Fruit fly (Drosophila melanogaster) whole organism, adult: ENCODE measurements around the gene Tollo.

Experiments
- CG11617 ChIP-seq: fragments of 200-800 bp; sonication (Bioruptor generic); optimal IDR thresholded peaks from 2 replicates; lab custom pipeline; 2017; ENCODE audit warnings: mild to moderate bottlenecking, missing biosample characterization, missing genetic modification reagents, missing genetic modification characterization
- CG12768 ChIP-seq: fragments of 200-800 bp; sonication (Bioruptor generic); optimal IDR thresholded peaks from 2 replicates; lab custom pipeline; 2017; ENCODE audit warnings: missing biosample characterization, missing genetic modification characterization, mild to moderate bottlenecking, moderate library complexity, missing genetic modification reagents
- CG14711 ChIP-seq: fragments of 200-800 bp; sonication (Bioruptor generic); optimal IDR thresholded peaks from 2 replicates; lab custom pipeline; 2018; ENCODE audit warnings: missing biosample characterization, mild to moderate bottlenecking, missing genetic modification characterization, moderate library complexity
- CG1620 ChIP-seq: fragments of 200-800 bp; sonication (Bioruptor generic); optimal IDR thresholded peaks from 2 replicates; lab custom pipeline; 2016; ENCODE audit warnings: missing biosample characterization, missing genetic modification characterization
- CG33017 ChIP-seq: fragments of 200-800 bp; sonication (Bioruptor generic); optimal IDR thresholded peaks from 2 replicates; lab custom pipeline; 2018; ENCODE audit warnings: missing biosample characterization, mild to moderate bottlenecking, missing genetic modification characterization, moderate library complexity
- CG5204 ChIP-seq: fragments of 200-800 bp; sonication (Bioruptor generic); optimal IDR thresholded peaks from 2 replicates; lab custom pipeline; 2016; ENCODE audit warnings: missing biosample characterization, missing genetic modification characterization
- CG7045 ChIP-seq: fragments of 200-800 bp; sonication (Bioruptor generic); optimal IDR thresholded peaks from 2 replicates; lab custom pipeline; 2017; ENCODE audit warnings: missing biosample characterization, mild to moderate bottlenecking, missing genetic modification characterization
- CG7101 ChIP-seq: fragments of 200-800 bp; sonication (Bioruptor generic); optimal IDR thresholded peaks from 2 replicates; lab custom pipeline; 2018; ENCODE audit warnings: missing biosample characterization, mild to moderate bottlenecking, missing genetic modification characterization, moderate library complexity
- Clk ChIP-seq: fragments of 200-800 bp; sonication (Bioruptor generic); optimal IDR thresholded peaks from 2 replicates; lab custom pipeline; 2017; ENCODE audit warnings: missing biosample characterization, missing genetic modification characterization
- Crg-1 ChIP-seq: fragments of 200-800 bp; sonication (Bioruptor generic); optimal IDR thresholded peaks from 2 replicates; lab custom pipeline; 2016; ENCODE audit warnings: missing biosample characterization, missing genetic modification characterization
- Hr96 ChIP-seq: fragments of 200-800 bp; sonication (Bioruptor generic); optimal IDR thresholded peaks from 2 replicates; lab custom pipeline; 2016; ENCODE audit warnings: missing biosample characterization, missing genetic modification characterization
- Mnt ChIP-seq: fragments of 200-800 bp; sonication (Bioruptor generic); optimal IDR thresholded peaks from 2 replicates; lab custom pipeline; 2016; ENCODE audit warnings: missing biosample characterization, mild to moderate bottlenecking, missing genetic modification characterization
- bab1 ChIP-seq: fragments of 200-800 bp; sonication (Bioruptor generic); optimal IDR thresholded peaks from 3 replicates; lab custom pipeline; 2019; ENCODE audit warnings: missing biosample characterization, mild to moderate bottlenecking, missing genetic modification characterization, moderate library complexity
- cic ChIP-seq: fragments of 200-800 bp; sonication (Bioruptor generic); optimal IDR thresholded peaks from 2 replicates; lab custom pipeline; 2017; ENCODE audit warnings: missing biosample characterization, mild to moderate bottlenecking, missing genetic modification characterization, moderate library complexity
- cnc ChIP-seq, 2 experiments: fragments of >200 bp; optimal IDR thresholded peaks; 2 replicates each; lab custom pipeline; 2017
- kay ChIP-seq: fragments of 200-800 bp; sonication (Bioruptor generic); peaks from one replicate; lab custom pipeline; 2016; ENCODE audit warnings: missing biosample characterization, missing genetic modification characterization, borderline replicate concordance
- ovo ChIP-seq: fragments of 200-800 bp; sonication (Bioruptor generic); optimal IDR thresholded peaks from 2 replicates; lab custom pipeline; 2016; ENCODE audit warnings: missing biosample characterization, missing genetic modification characterization
- pad ChIP-seq: fragments of 200-800 bp; sonication (Bioruptor generic); optimal IDR thresholded peaks from 3 replicates; lab custom pipeline; 2017; ENCODE audit warnings: missing biosample characterization, missing genetic modification characterization, mild to moderate bottlenecking, moderate library complexity, missing genetic modification reagents
- tj ChIP-seq: fragments of 200-800 bp; sonication (Bioruptor generic); optimal IDR thresholded peaks from 3 replicates; lab custom pipeline; 2017; ENCODE audit warnings: missing biosample characterization, mild to moderate bottlenecking, missing genetic modification characterization, moderate library complexity
- toe ChIP-seq: fragments of 200-800 bp; sonication (Bioruptor generic); optimal IDR thresholded peaks from 2 replicates; lab custom pipeline; 2016; ENCODE audit warnings: missing biosample characterization, missing genetic modification characterization

The Tollo gene

dm6 chr3L:15203097-15203496, 32.3 kb upstream of the Tollo start:
- TF ChIP-seq bab1 (GFP tag; lab: Kevin White, UChicago) (no peak), cnc (optimal IDR thresholded peaks at IDR 0.05; lab: Kevin White, UChicago) (no peak), Crg-1 (GFP tag; lab: Kevin White, UChicago) (no peak), kay (GFP tag; lab: Kevin White, UChicago) (no peak), CG14711 (tag; lab: Kevin White, UChicago) (no peak), CG1620 (GFP tag; lab: Kevin White, UChicago) (no peak)

dm6 chr3L:15203585-15203984, 31.8 kb upstream of the Tollo start:
- TF ChIP-seq Hr96 (GFP tag; lab: Kevin White, UChicago): no peak
- no peak for TF ChIP-seq CG33017
- no peak for TF ChIP-seq bab1 (GFP tag; lab: Kevin White, UChicago)
- no peak for TF ChIP-seq Crg-1 (GFP tag; lab: Kevin White, UChicago)
- no peak for TF ChIP-seq toe (GFP tag; lab: Kevin White, UChicago)
- TF ChIP-seq cic (GFP tag; lab: Kevin White, UChicago): no peak
- no peak for TF ChIP-seq CG5204
- no peak for TF ChIP-seq cnc (optimal IDR thresholded peaks at IDR 0.05; lab: Kevin White, UChicago)
- TF ChIP-seq Mnt (GFP tag; lab: Kevin White, UChicago): no peak
- no peak for TF ChIP-seq pad (GFP tag; lab: Kevin White, UChicago)

DNA sequence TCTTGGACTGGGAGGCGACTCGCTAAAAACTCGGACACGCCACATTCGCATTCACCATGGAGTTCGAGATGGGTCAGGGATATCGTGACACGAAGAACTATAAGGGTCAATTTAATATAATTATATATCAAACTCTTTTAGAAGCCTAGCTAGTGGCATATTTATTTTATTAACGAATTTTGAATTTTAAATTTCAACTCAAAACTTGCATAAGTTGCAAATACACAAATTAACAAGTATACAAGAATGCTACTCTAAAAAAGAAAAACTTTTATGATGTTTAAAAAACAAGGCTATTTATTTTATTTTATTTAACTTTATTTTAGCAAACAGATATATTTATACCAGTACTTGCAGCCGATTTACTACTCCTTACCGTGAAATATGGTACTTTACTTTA, 29.4 kb upstream of the Tollo start:
- TF ChIP-seq ovo (no peak), CG7101 (tag; lab: Kevin White, UChicago) (no peak), cic (GFP tag; lab: Kevin White, UChicago) (no peak), CG12768 (GFP tag; lab: Kevin White, UChicago) (no peak)

DNA sequence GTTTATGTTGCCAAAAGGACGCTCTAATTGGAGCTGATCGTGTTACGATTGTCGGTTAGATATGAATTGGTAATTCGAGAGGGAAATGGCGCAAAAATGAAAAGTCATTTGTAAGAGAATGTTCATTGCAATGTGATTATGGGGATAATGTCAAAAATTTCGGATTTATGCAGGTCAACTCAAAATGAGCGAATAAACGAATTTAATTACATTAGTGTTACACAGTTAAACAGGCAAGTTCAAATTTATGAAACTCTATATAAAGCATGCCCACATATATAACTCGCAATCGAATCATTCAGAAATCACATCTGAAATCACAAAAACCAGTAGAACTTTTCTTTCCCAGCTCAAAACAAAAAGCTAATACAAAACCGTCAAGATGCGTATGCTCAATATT, 27.9 kb upstream of the Tollo start, which contains the start of gene Prx1:
TSS of gene Prx1 (plus strand) at position 301 of the 400 bp plus-strand sequence.
- TF ChIP-seq CG11617 (GFP tag; lab: Kevin White, UChicago) (no peak), CG7101 (tag; lab: Kevin White, UChicago) (no peak), CG7045 (GFP tag; lab: Kevin White, UChicago) (no peak)

- TF ChIP-seq CG1620 (GFP tag; lab: Kevin White, UChicago) (no peak), CG5204 (no peak), CG7101 (tag; lab: Kevin White, UChicago) (no peak), CG14711 (tag; lab: Kevin White, UChicago) (no peak), cic (GFP tag; lab: Kevin White, UChicago) (no peak), Crg-1 (GFP tag; lab: Kevin White, UChicago) (no peak), cnc (optimal IDR thresholded peaks at IDR 0.05; lab: Kevin White, UChicago) (no peak), Mnt (GFP tag; lab: Kevin White, UChicago) (no peak), kay (GFP tag; lab: Kevin White, UChicago) (no peak), tj (no peak), pad (GFP tag; lab: Kevin White, UChicago) (no peak)
These were observed 26.5 kb upstream of the Tollo start for dm6 chr3L:15208695-15209450.

DNA sequence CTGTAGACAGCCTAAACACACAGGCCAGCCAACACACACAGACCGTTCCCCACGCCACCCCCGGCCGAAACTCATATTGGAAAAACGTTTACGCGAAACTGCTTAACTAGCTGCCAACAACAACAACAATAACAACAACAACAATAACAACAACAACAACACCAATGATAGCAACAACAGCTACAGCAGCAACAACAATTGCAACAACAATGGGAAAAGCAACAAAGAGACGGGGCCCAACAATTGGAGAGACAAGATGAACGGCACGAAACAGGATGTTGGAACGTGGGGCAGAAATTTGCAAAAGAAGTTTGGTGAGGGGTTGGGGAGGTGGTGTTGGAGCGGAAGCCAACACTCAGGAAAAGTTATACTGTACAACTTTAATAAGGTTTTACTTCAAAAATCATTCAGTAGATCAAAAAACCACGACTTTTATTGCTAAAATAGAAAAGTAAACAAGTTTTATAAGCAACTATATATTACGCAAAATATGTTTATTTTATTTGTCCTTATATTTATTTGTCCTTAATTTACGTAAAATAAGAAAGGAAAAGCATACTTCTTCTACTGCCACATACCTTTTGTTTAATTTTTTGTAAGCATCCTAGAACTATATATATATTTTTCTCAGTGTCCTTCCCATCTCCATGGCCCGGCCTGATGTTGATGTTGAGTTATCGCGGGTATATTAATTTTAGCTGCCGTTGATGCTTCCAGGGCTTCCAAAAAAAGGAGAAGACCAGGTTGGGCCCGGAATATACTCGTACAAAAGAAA, 23.4 kb upstream of the Tollo start:
- TF ChIP-seq CG5204 (no peak), ovo (no peak), bab1 (GFP tag; lab: Kevin White, UChicago) (no peak), CG14711 (tag; lab: Kevin White, UChicago) (no peak), CG7045 (GFP tag; lab: Kevin White, UChicago) (no peak), CG7101 (tag; lab: Kevin White, UChicago) (no peak), toe (GFP tag; lab: Kevin White, UChicago) (no peak), pad (GFP tag; lab: Kevin White, UChicago) (no peak), Clk (no peak), Crg-1 (GFP tag; lab: Kevin White, UChicago) (no peak), tj (no peak), CG12768 (GFP tag; lab: Kevin White, UChicago) (no peak), CG1620 (GFP tag; lab: Kevin White, UChicago) (no peak), CG33017 (no peak), Mnt (GFP tag; lab: Kevin White, UChicago) (no peak), CG11617 (GFP tag; lab: Kevin White, UChicago) (no peak), Hr96 (GFP tag; lab: Kevin White, UChicago) (no peak), cnc (optimal IDR thresholded peaks at IDR 0.05; lab: Kevin White, UChicago) (no peak), kay (GFP tag; lab: Kevin White, UChicago) (no peak), cic (GFP tag; lab: Kevin White, UChicago) (no peak)
